Fruit fly (Drosophila melanogaster) whole organism, embryonic: ENCODE results near the gene CG17221.
A peak's percentile ranks its signal among the peaks of the same experiment; 100 is the strongest.

Source experiments
- Antp ChIP-seq: fragments of 200-800 bp; sonication (Bioruptor generic); optimal IDR thresholded peaks from 3 replicates; lab custom pipeline; 2016; ENCODE audit warnings: missing biosample characterization, missing genetic modification characterization
- Bteb2 ChIP-seq: fragments of 200-800 bp; sonication (Bioruptor generic); optimal IDR thresholded peaks from 2 replicates; lab custom pipeline; 2016; ENCODE audit warnings: missing biosample characterization, missing genetic modification characterization
- CG11696 ChIP-seq: fragments of 200-800 bp; sonication (Bioruptor generic); IDR thresholded peaks from 2 replicates; pipeline ENCODE4 v1.3.6; 2022; ENCODE audit warnings: missing biosample characterization, missing genetic modification characterization
- CG14710 ChIP-seq: fragments of 200-800 bp; sonication (Bioruptor generic); optimal IDR thresholded peaks from 3 replicates; lab custom pipeline; 2019; ENCODE audit warnings: missing biosample characterization, mild to moderate bottlenecking, missing genetic modification characterization, moderate library complexity
- CG14860 ChIP-seq: fragments of 200-800 bp; sonication (Bioruptor generic); IDR thresholded peaks from 3 replicates; pipeline ENCODE4 v1.3.6; 2022; ENCODE audit warnings: missing biosample characterization, missing genetic modification characterization; ENCODE audit not compliant: partially characterized antibody
- CG15269 ChIP-seq: fragments of 200-800 bp; sonication (Bioruptor generic); optimal IDR thresholded peaks from 2 replicates; lab custom pipeline; 2018; ENCODE audit warnings: missing biosample characterization, mild to moderate bottlenecking, missing genetic modification characterization, moderate library complexity
- CG2120 ChIP-seq: fragments of 200-800 bp; sonication (Bioruptor generic); optimal IDR thresholded peaks from 3 replicates; lab custom pipeline; 2016; ENCODE audit warnings: missing biosample characterization, missing genetic modification characterization
- CG2199 ChIP-seq: fragments of 200-800 bp; sonication (Bioruptor generic); IDR thresholded peaks from 3 replicates; pipeline ENCODE4 v1.3.6; 2022; ENCODE audit warnings: missing biosample characterization, missing genetic modification characterization
- CG34376 ChIP-seq: fragments of 200-800 bp; sonication (Bioruptor generic); optimal IDR thresholded peaks from 2 replicates; lab custom pipeline; 2018; ENCODE audit warnings: missing biosample characterization, mild to moderate bottlenecking, missing genetic modification characterization
- CG3995 ChIP-seq: fragments of 200-800 bp; sonication (Bioruptor generic); optimal IDR thresholded peaks from 3 replicates; lab custom pipeline; 2016; ENCODE audit warnings: missing biosample characterization, missing genetic modification characterization
- CG6683 ChIP-seq: fragments of 200-800 bp; sonication (Bioruptor generic); optimal IDR thresholded peaks from 2 replicates; lab custom pipeline; 2017; ENCODE audit warnings: missing biosample characterization, mild to moderate bottlenecking, missing genetic modification characterization, missing genetic modification reagents
- CG7745 ChIP-seq: fragments of 200-800 bp; sonication (Bioruptor generic); optimal IDR thresholded peaks from 2 replicates; lab custom pipeline; 2018; ENCODE audit warnings: missing biosample characterization, mild to moderate bottlenecking, missing genetic modification characterization, moderate library complexity
- CG8359 ChIP-seq: fragments of 200-800 bp; sonication (Bioruptor generic); optimal IDR thresholded peaks from 2 replicates; lab custom pipeline; 2017; ENCODE audit warnings: missing biosample characterization, mild to moderate bottlenecking, missing genetic modification characterization, borderline replicate concordance
- CG9437 ChIP-seq: fragments of 200-800 bp; sonication (Bioruptor generic); optimal IDR thresholded peaks from 2 replicates; lab custom pipeline; 2018; ENCODE audit warnings: missing biosample characterization, mild to moderate bottlenecking, missing genetic modification characterization
- Camta ChIP-seq: fragments of 200-800 bp; sonication (Bioruptor generic); optimal IDR thresholded peaks from 2 replicates; lab custom pipeline; 2016; ENCODE audit warnings: missing biosample characterization, missing genetic modification characterization
- Dad ChIP-seq: fragments of 200-800 bp; sonication (Bioruptor generic); optimal IDR thresholded peaks from 3 replicates; lab custom pipeline; 2016; ENCODE audit warnings: missing biosample characterization, missing genetic modification characterization
- Doc2 ChIP-seq: fragments of 200-800 bp; sonication (Bioruptor generic); IDR thresholded peaks from 2 replicates; pipeline ENCODE4 v1.3.6; 2022; ENCODE audit warnings: missing biosample characterization, missing genetic modification characterization
- ERR ChIP-seq: fragments of 200-800 bp; sonication (Bioruptor generic); optimal IDR thresholded peaks from 2 replicates; lab custom pipeline; 2016; ENCODE audit warnings: missing biosample characterization, missing genetic modification characterization
- Eip74EF ChIP-seq, 2 experiments: fragments of 200-800 bp in 1 of 2; fragments of >200 bp in 1 of 2; sonication (Bioruptor generic) in 1 of 2; optimal IDR thresholded peaks; 2 replicates each; lab custom pipeline; 2017 to 2019; ENCODE audit warnings: missing biosample characterization in 2 of 2, missing genetic modification characterization in 2 of 2, mild to moderate bottlenecking in 1 of 2, moderate library complexity in 1 of 2
- Fer2 ChIP-seq: fragments of 200-800 bp; sonication (Bioruptor generic); optimal IDR thresholded peaks from 2 replicates; lab custom pipeline; 2018; ENCODE audit warnings: missing biosample characterization, mild to moderate bottlenecking, missing genetic modification characterization, moderate library complexity
- Gug ChIP-seq: fragments of 200-800 bp; sonication (Bioruptor generic); IDR thresholded peaks from 4 replicates; pipeline ENCODE4 v1.3.6; 2022; ENCODE audit warnings: missing biosample characterization, missing genetic modification characterization
- Hsf ChIP-seq: fragments of 200-800 bp; sonication (Bioruptor generic); optimal IDR thresholded peaks from 3 replicates; lab custom pipeline; 2016; ENCODE audit warnings: missing biosample characterization, missing genetic modification characterization
- Jarid2 ChIP-seq: fragments of 200-800 bp; sonication (Bioruptor generic); optimal IDR thresholded peaks from 3 replicates; lab custom pipeline; 2017; ENCODE audit warnings: mild to moderate bottlenecking, missing biosample characterization, missing genetic modification reagents, missing genetic modification characterization
- MTF-1 ChIP-seq: fragments of 200-800 bp; sonication (Bioruptor generic); optimal IDR thresholded peaks from 2 replicates; lab custom pipeline; 2018; ENCODE audit warnings: missing biosample characterization, mild to moderate bottlenecking, missing genetic modification characterization, borderline replicate concordance
- NFAT ChIP-seq: fragments of 200-800 bp; sonication (Bioruptor generic); IDR thresholded peaks from 2 replicates; pipeline ENCODE4 v1.3.6; 2022; ENCODE audit warnings: missing biosample characterization, missing genetic modification characterization
- NfI ChIP-seq: fragments of 200-800 bp; sonication (Bioruptor generic); optimal IDR thresholded peaks from 3 replicates; lab custom pipeline; 2018; ENCODE audit warnings: missing biosample characterization, mild to moderate bottlenecking, missing genetic modification characterization, moderate library complexity
- Opbp ChIP-seq: fragments of 200-800 bp; sonication (Bioruptor generic); IDR thresholded peaks from 3 replicates; pipeline ENCODE4 v1.3.6; 2022; ENCODE audit warnings: missing biosample characterization, missing genetic modification characterization; ENCODE audit not compliant: partially characterized antibody
- Rx ChIP-seq: fragments of 200-800 bp; sonication (Bioruptor generic); IDR thresholded peaks from 2 replicates; pipeline ENCODE4 v1.3.6; 2022; ENCODE audit warnings: missing biosample characterization, missing genetic modification characterization
- Ssrp ChIP-seq: fragments of 200-800 bp; sonication (Bioruptor generic); optimal IDR thresholded peaks from 2 replicates; lab custom pipeline; 2018; ENCODE audit warnings: missing biosample characterization, mild to moderate bottlenecking, missing genetic modification characterization, moderate library complexity
- Xbp1 ChIP-seq: fragments of 200-800 bp; sonication (Bioruptor generic); optimal IDR thresholded peaks from 3 replicates; lab custom pipeline; 2016; ENCODE audit warnings: missing biosample characterization, mild to moderate bottlenecking, missing genetic modification characterization
- bowl ChIP-seq: fragments of 200-800 bp; sonication (Bioruptor generic); IDR thresholded peaks from 2 replicates; pipeline ENCODE4 v1.3.6; 2022; ENCODE audit warnings: missing biosample characterization, missing genetic modification characterization
- chm ChIP-seq: fragments of 200-800 bp; sonication (Bioruptor generic); IDR thresholded peaks from 2 replicates; pipeline ENCODE4 v1.3.6; 2022; ENCODE audit warnings: missing biosample characterization, missing genetic modification characterization
- cwo ChIP-seq: fragments of 200-800 bp; sonication (Bioruptor generic); optimal IDR thresholded peaks from 3 replicates; lab custom pipeline; 2017; ENCODE audit warnings: missing biosample characterization, missing genetic modification characterization, mild to moderate bottlenecking, moderate library complexity, missing genetic modification reagents
- ftz-f1 ChIP-seq: fragments of 200-800 bp; sonication (Bioruptor generic); optimal IDR thresholded peaks from 2 replicates; lab custom pipeline; 2016; ENCODE audit warnings: missing biosample characterization, missing genetic modification characterization
- lov ChIP-seq, 2 experiments: fragments of 200-800 bp in 1 of 2; fragments of >200 bp in 1 of 2; sonication (Bioruptor generic) in 1 of 2; IDR thresholded peaks in 1 of 2; optimal IDR thresholded peaks in 1 of 2; 2 replicates in 1 of 2; 3 replicates in 1 of 2; pipeline versions ENCODE4 v1.3.6 to Lab custom; 2017 to 2022; ENCODE audit warnings: missing biosample characterization in 1 of 2, missing genetic modification characterization in 1 of 2
- pan ChIP-seq, 4 experiments: fragments of >200 bp in 3 of 4; fragments of 200-800 bp in 1 of 4; sonication (Bioruptor generic) in 1 of 4; optimal IDR thresholded peaks in 3 of 4; IDR thresholded peaks in 1 of 4; 2 replicates each; pipeline versions ENCODE4 v1.3.6 to Lab custom; 2017 to 2022; ENCODE audit warnings: missing biosample characterization in 2 of 4, missing genetic modification characterization in 2 of 4, mixed read lengths in 1 of 4
- phol ChIP-seq: fragments of 200-800 bp; sonication (Bioruptor generic); optimal IDR thresholded peaks from 3 replicates; lab custom pipeline; 2018; ENCODE audit warnings: missing biosample characterization, mild to moderate bottlenecking, missing genetic modification characterization, moderate library complexity
- repo ChIP-seq: fragments of 200-800 bp; sonication (Bioruptor generic); optimal IDR thresholded peaks from 2 replicates; lab custom pipeline; 2016; ENCODE audit warnings: missing biosample characterization, missing genetic modification characterization
- run ChIP-seq: fragments of 200-800 bp; sonication (Bioruptor generic); optimal IDR thresholded peaks from 3 replicates; lab custom pipeline; 2018; ENCODE audit warnings: missing biosample characterization, mild to moderate bottlenecking, missing genetic modification characterization
- sqz ChIP-seq: fragments of 200-800 bp; sonication (Bioruptor generic); optimal IDR thresholded peaks from 3 replicates; lab custom pipeline; 2018; ENCODE audit warnings: missing biosample characterization, mild to moderate bottlenecking, missing genetic modification characterization
- ssp ChIP-seq: fragments of 200-800 bp; sonication (Bioruptor generic); IDR thresholded peaks from 2 replicates; pipeline ENCODE4 v1.3.6; 2022; ENCODE audit warnings: missing biosample characterization, missing genetic modification characterization
- sug ChIP-seq: fragments of 200-800 bp; optimal IDR thresholded peaks from 2 replicates; lab custom pipeline; 2019; ENCODE audit warnings: missing biosample characterization, mild to moderate bottlenecking, missing genetic modification characterization, moderate library complexity
- tgo ChIP-seq: fragments of 200-800 bp; sonication (Bioruptor generic); IDR thresholded peaks from 3 replicates; pipeline ENCODE4 v1.3.6; 2022; ENCODE audit warnings: missing biosample characterization, missing genetic modification characterization
- tin ChIP-seq: fragments of 200-800 bp; sonication (Bioruptor generic); optimal IDR thresholded peaks from 3 replicates; lab custom pipeline; 2016; ENCODE audit warnings: missing biosample characterization, missing genetic modification characterization
- tll ChIP-seq, 2 experiments: fragments of 200-800 bp in 1 of 2; fragments of >200 bp in 1 of 2; sonication (Bioruptor generic) in 1 of 2; optimal IDR thresholded peaks; 2 replicates each; lab custom pipeline; 2017 to 2019; ENCODE audit warnings: missing biosample characterization in 2 of 2, missing genetic modification characterization in 2 of 2, mild to moderate bottlenecking in 1 of 2, moderate library complexity in 1 of 2
- tna ChIP-seq: fragments of 200-800 bp; sonication (Bioruptor generic); IDR thresholded peaks from 2 replicates; pipeline ENCODE4 v1.3.6; 2022; ENCODE audit warnings: missing biosample characterization, missing genetic modification characterization; ENCODE audit not compliant: partially characterized antibody
- zf30C ChIP-seq: fragments of 200-800 bp; sonication (Bioruptor generic); optimal IDR thresholded peaks from 3 replicates; lab custom pipeline; 2018; ENCODE audit warnings: missing biosample characterization, mild to moderate bottlenecking, missing genetic modification characterization

The CG17221 gene

DNA sequence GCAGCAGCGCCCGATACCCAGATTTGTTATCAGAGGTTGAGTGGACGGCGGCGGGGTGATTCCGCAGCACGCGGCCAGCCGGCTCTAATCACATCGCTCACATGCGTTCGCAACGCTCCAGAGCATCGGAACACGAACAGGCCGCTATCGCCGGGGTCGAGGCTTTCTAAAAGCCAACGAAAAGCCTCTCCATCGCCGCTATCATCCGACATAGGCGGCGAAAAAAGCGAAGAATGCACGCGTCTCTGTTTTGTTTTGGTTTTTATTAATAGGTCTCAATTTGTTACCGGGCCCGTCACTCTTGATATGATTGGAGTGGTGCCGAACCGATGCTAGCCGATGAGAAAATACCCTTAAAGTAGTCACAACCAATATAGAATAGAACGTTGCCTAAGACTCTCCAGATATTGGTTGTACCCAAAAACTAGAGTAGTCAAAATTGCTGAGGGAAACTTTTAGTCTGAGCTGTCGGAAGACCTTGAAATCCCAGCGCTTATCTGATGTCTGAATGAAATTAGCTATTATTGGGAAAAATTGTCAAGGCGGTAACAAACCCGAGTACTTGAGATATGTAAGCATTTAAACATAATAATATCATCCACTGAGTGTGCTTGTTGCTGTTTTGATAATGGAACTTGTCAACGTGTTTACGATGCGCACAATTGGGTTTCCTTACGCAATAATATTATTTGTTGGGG is 2.3 kb downstream of the CG17221 start, which contains the start of gene CG17261 (continued):
- TF ChIP-seq ssp (0 out of 2 replicates have a peak, but pooled peaks have one; percentile 18), Doc2 (no peak), zf30C (GFP tag; lab: Kevin White, UChicago) (no peak), run (no peak), tgo (peak; percentile 31; the same call in 1 of the 3 replicates), CG2120 (GFP tag; lab: Kevin White, UChicago) (peak; percentile 86), Antp (GFP tag; lab: Kevin White, UChicago) (peak; percentile 54), Gug (GFP tag; lab: Robert Waterston, UW) (peak; percentile 22; the same call in 1 of the 4 replicates), CG2199 (GFP tag; lab: Robert Waterston, UW) (no peak), tna (GFP tag; lab: Robert Waterston, UW) (no peak), Ssrp (no peak), Eip74EF (GFP tag; optimal IDR thresholded peaks at IDR 0.05; lab: Kevin White, UChicago) (no peak), repo (no peak), Camta (GFP tag; lab: Kevin White, UChicago) (no peak), CG14860 (GFP tag; lab: Robert Waterston, UW) (no peak), MTF-1 (GFP tag; lab: Kevin White, UChicago) (no peak), NFAT (peak; percentile 55; the same call in 1 of the 2 replicates), CG11696 (no peak), chm (GFP tag; lab: Robert Waterston, UW) (no peak), CG6683 (peak; percentile 6), CG8359 (GFP tag; lab: Kevin White, UChicago) (no peak), CG9437 (no peak), phol (tag; lab: Kevin White, UChicago) (no peak), ERR (GFP tag; lab: Kevin White, UChicago) (peak; percentile 49), ftz-f1 (peak; percentile 87), NfI (peak; percentile 15), cwo (peak; percentile 99), Xbp1 (peak; percentile 33), CG7745 (no peak), tin (peak; percentile 37), Fer2 (tag; lab: Kevin White, UChicago) (no peak), sug (tag; lab: Kevin White, UChicago) (peak; percentile 93), Dad (GFP tag; lab: Kevin White, UChicago) (no peak), bowl (0 out of 2 replicates have a peak, but pooled peaks have one; percentile 15), lov (optimal IDR thresholded peaks at IDR 0.05; lab: Kevin White, UChicago) (no peak), lov (GFP tag; IDR thresholded peaks at IDR 0.05; lab: Robert Waterston, UW) (no peak), Hsf (peak; percentile 6), Bteb2 (GFP tag; lab: Kevin White, UChicago) (peak; percentile 5), sqz (no peak), pan (optimal IDR thresholded peaks at IDR 0.05; lab: Kevin White, UChicago) (no peak), pan (GFP tag; optimal IDR thresholded peaks at IDR 0.05 in 1 of 2, IDR thresholded peaks at IDR 0.05 in 1 of 2) (peak in 1 of 2 experiments; percentile 31), Opbp (GFP tag; lab: Robert Waterston, UW) (no peak), CG15269 (peak; percentile 55), CG14710 (tag; lab: Kevin White, UChicago) (no peak), Jarid2 (GFP tag; lab: Kevin White, UChicago) (no peak), CG34376 (GFP tag; lab: Kevin White, UChicago) (peak; percentile 99), Rx (GFP tag; lab: Robert Waterston, UW) (no peak), CG3995 (no peak), tll (GFP tag; optimal IDR thresholded peaks at IDR 0.05; lab: Kevin White, UChicago) (no peak)
